Fruit fly (Drosophila melanogaster): ENCODE results near the gene CG33229.
A peak's percentile ranks its signal among the peaks of the same experiment; 100 is the strongest.

Gene CG33229

DNA sequence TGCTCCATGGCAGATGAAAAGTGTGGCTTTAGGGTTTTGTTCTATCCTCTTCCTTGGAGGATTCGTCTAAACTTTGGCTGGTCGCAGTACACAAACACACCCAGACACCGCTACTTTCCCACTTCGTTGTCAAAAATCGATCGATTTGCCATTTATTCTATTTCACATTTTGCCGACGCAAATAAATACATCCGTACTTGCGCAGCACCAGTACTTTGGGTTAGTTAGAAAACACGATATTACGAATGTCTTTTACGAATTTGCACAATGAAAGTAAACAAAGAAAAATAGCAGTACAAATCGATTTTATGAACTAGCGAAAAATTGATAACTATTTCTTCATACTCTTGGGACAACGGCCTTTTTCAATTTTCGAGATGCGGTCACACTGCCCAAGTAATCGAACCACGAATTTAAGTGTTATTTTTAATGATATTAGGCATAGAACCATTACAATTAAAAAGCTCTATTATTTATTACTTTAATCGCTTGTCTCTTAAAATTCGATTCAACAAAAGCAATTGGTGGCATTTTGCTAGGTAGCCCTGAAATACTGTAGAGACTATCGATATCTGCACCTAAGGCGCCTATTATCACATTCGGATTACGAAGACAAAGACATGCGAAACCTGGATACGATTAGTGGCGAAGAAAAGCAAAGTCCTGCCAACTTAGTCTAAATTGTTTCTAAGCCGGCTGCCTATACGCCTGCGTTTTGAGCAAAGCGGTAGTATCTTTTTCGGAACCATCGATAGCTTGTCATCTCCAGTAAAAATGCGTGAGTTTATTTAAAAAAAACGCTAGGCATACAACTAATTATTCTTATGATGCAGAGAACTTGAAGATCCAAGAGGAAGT lies 34.2 kb downstream of the CG33229 start, which contains the start of the genes DIP2 and wac (continued):
- TF ChIP-seq btn (GFP tag; optimal IDR thresholded peaks at IDR 0.05) (peak; percentile 60), CG34224 (GFP tag; IDR thresholded peaks at IDR 0.05; ENCODE audit: partially characterized antibody) (peak; percentile 86), Oaz (GFP tag; IDR thresholded peaks at IDR 0.05) (peak; percentile 50), CG17186 (GFP tag; optimal IDR thresholded peaks at IDR 0.05) (peak; percentile 84), ATbp (GFP tag; optimal IDR thresholded peaks at IDR 0.05) (peak; percentile 4), CG4424 (GFP tag; optimal IDR thresholded peaks at IDR 0.05) (peak; percentile 69), Trl (optimal IDR thresholded peaks at IDR 0.05) (no peak), Trl (GFP tag; optimal IDR thresholded peaks at IDR 0.05) (peak; percentile 92), cwo (GFP tag; optimal IDR thresholded peaks at IDR 0.05) (peak; percentile 10), CG1603 (tag; optimal IDR thresholded peaks at IDR 0.05) (peak; percentile 74), Opbp (GFP tag; IDR thresholded peaks at IDR 0.05; ENCODE audit: partially characterized antibody) (peak; percentile 87), pfk (GFP tag; optimal IDR thresholded peaks at IDR 0.05) (peak; percentile 16), CG15269 (tag; optimal IDR thresholded peaks at IDR 0.05) (no peak), Dip3 (GFP tag; optimal IDR thresholded peaks at IDR 0.05) (peak; percentile 90), CG2116 (GFP tag; optimal IDR thresholded peaks at IDR 0.05) (peak; percentile 94), Side (GFP tag; optimal IDR thresholded peaks at IDR 0.05) (peak; percentile 78), shn (GFP tag; optimal IDR thresholded peaks at IDR 0.05) (peak; percentile 90), CHES-1-like (GFP tag; optimal IDR thresholded peaks at IDR 0.05) (peak; percentile 69), run (tag; optimal IDR thresholded peaks at IDR 0.05) (no peak), CG12942 (GFP tag; optimal IDR thresholded peaks at IDR 0.05) (peak; percentile 82), ap (GFP tag; IDR thresholded peaks at IDR 0.05) (no peak), lmd (GFP tag; IDR thresholded peaks at IDR 0.05) (peak; percentile 61; the same call in 1 of the 2 replicates), lola (GFP tag; optimal IDR thresholded peaks at IDR 0.05) (peak in 1 of 3 experiments; percentile 54), zfh1 (GFP tag; IDR thresholded peaks at IDR 0.05) (peak; percentile 85), CG17802 (tag; optimal IDR thresholded peaks at IDR 0.05) (peak; percentile 29), gsb (GFP tag; IDR thresholded peaks at IDR 0.05) (no peak), da (GFP tag; optimal IDR thresholded peaks at IDR 0.05) (peak; percentile 69), CG6272 (GFP tag; IDR thresholded peaks at IDR 0.05) (peak; percentile 77), Xbp1 (GFP tag; optimal IDR thresholded peaks at IDR 0.05) (peak; percentile 88), CG18764 (GFP tag; optimal IDR thresholded peaks at IDR 0.05) (peak; percentile 74), CG15073 (GFP tag; optimal IDR thresholded peaks at IDR 0.05) (no peak), E2f2 (GFP tag; IDR thresholded peaks at IDR 0.05) (peak; percentile 88), CG12219 (GFP tag; optimal IDR thresholded peaks at IDR 0.05) (peak; percentile 21), tll (GFP tag; optimal IDR thresholded peaks at IDR 0.05) (no peak), fd3F (GFP tag; optimal IDR thresholded peaks at IDR 0.05) (peak; percentile 4), schlank (tag; optimal IDR thresholded peaks at IDR 0.05) (peak; percentile 53), crc (GFP tag; optimal IDR thresholded peaks at IDR 0.05) (peak; percentile 67), CG13287 (GFP tag; IDR thresholded peaks at IDR 0.05; ENCODE audit: partially characterized antibody) (peak; percentile 96), CG18011 (GFP tag; optimal IDR thresholded peaks at IDR 0.05) (peak; percentile 71), CG3726 (GFP tag; IDR thresholded peaks at IDR 0.05) (no peak), sens (GFP tag) (peak; percentile 95), CG1529 (GFP tag; optimal IDR thresholded peaks at IDR 0.05) (no peak), tup (GFP tag; optimal IDR thresholded peaks at IDR 0.05) (peak; percentile 57), sob (GFP tag; IDR thresholded peaks at IDR 0.05) (peak; percentile 74), jigr1 (GFP tag; IDR thresholded peaks at IDR 0.05) (no peak), CG11456 (GFP tag; IDR thresholded peaks at IDR 0.05) (peak; percentile 88), CG10462 (GFP tag; optimal IDR thresholded peaks at IDR 0.05) (peak; percentile 41), CG12299 (tag; optimal IDR thresholded peaks at IDR 0.05) (peak; percentile 3), luna (GFP tag; optimal IDR thresholded peaks at IDR 0.05) (peak; percentile 27)

Data from whole organism, embryonic.